Fruit fly (Drosophila melanogaster): ENCODE data around the gene Ada1-2.

The Ada1-2 gene

dm6 chr2L:11958729-11959128 is 34.0 kb upstream of the Ada1-2 start:
- TF ChIP-seq CG6163 (GFP tag; IDR thresholded peaks at IDR 0.05) (no peak), spab (GFP tag; optimal IDR thresholded peaks at IDR 0.05) (no peak), Lpt (GFP tag; optimal IDR thresholded peaks at IDR 0.05) (no peak), Eip93F (GFP tag; optimal IDR thresholded peaks at IDR 0.05) (no peak), CG6792 (GFP tag; optimal IDR thresholded peaks at IDR 0.05) (no peak), Ets21C (GFP tag; optimal IDR thresholded peaks at IDR 0.05) (no peak), CG15336 (GFP tag; IDR thresholded peaks at IDR 0.05) (no peak), Met (GFP tag; optimal IDR thresholded peaks at IDR 0.05) (no peak), CG4318 (GFP tag; optimal IDR thresholded peaks at IDR 0.05) (no peak), Eip75B (GFP tag; optimal IDR thresholded peaks at IDR 0.05) (no peak), fkh (GFP tag; optimal IDR thresholded peaks at IDR 0.05) (no peak), CG11762 (GFP tag; optimal IDR thresholded peaks at IDR 0.05; ENCODE audit: insufficient read depth) (no peak), vri (GFP tag; optimal IDR thresholded peaks at IDR 0.05) (no peak), CG6854 (GFP tag; optimal IDR thresholded peaks at IDR 0.05) (no peak), achi (GFP tag; optimal IDR thresholded peaks at IDR 0.05) (no peak), CG11902 (GFP tag; optimal IDR thresholded peaks at IDR 0.05) (no peak), Sox15 (GFP tag; optimal IDR thresholded peaks at IDR 0.05) (no peak), eg (GFP tag; IDR thresholded peaks at IDR 0.05) (no peak), CG32006 (GFP tag; optimal IDR thresholded peaks at IDR 0.05) (peak; percentile 51), pdm3 (GFP tag; optimal IDR thresholded peaks at IDR 0.05) (no peak), Hr39 (GFP tag; optimal IDR thresholded peaks at IDR 0.05) (no peak), CG3919 (GFP tag; optimal IDR thresholded peaks at IDR 0.05) (no peak), CG3032 (tag; optimal IDR thresholded peaks at IDR 0.05) (peak; percentile 6), fd85E (GFP tag; optimal IDR thresholded peaks at IDR 0.05) (no peak), CG8319 (GFP tag; optimal IDR thresholded peaks at IDR 0.05) (no peak), OdsH (GFP tag; optimal IDR thresholded peaks at IDR 0.05) (no peak), CG7368 (GFP tag; optimal IDR thresholded peaks at IDR 0.05) (no peak), CG10669 (GFP tag; optimal IDR thresholded peaks at IDR 0.05) (no peak), esn (GFP tag; optimal IDR thresholded peaks at IDR 0.05) (no peak), dac (GFP tag; optimal IDR thresholded peaks at IDR 0.05) (no peak), Hr4 (GFP tag; optimal IDR thresholded peaks at IDR 0.05) (peak; percentile 5), salr (GFP tag; optimal IDR thresholded peaks at IDR 0.05) (no peak), Ets96B (tag; optimal IDR thresholded peaks at IDR 0.05) (peak; percentile 11), Eip78C (GFP tag) (peak; percentile 69), CG16779 (tag; optimal IDR thresholded peaks at IDR 0.05) (no peak), CG11294 (GFP tag; IDR thresholded peaks at IDR 0.05) (no peak), CG10631 (GFP tag; optimal IDR thresholded peaks at IDR 0.05) (peak; percentile 13), topi (GFP tag; optimal IDR thresholded peaks at IDR 0.05) (no peak), Sox102F (GFP tag; optimal IDR thresholded peaks at IDR 0.05) (no peak), CG8632 (GFP tag; optimal IDR thresholded peaks at IDR 0.05) (no peak), Hr38 (GFP tag; optimal IDR thresholded peaks at IDR 0.05) (no peak), CG9139 (GFP tag; optimal IDR thresholded peaks at IDR 0.05) (no peak), Blimp-1 (GFP tag; optimal IDR thresholded peaks at IDR 0.05) (no peak), svp (GFP tag) (no peak), CG6808 (GFP tag; optimal IDR thresholded peaks at IDR 0.05) (no peak), net (GFP tag; optimal IDR thresholded peaks at IDR 0.05) (no peak), lz (GFP tag; optimal IDR thresholded peaks at IDR 0.05) (no peak), Smox (GFP tag; optimal IDR thresholded peaks at IDR 0.05) (no peak)
